Worm (Caenorhabditis elegans): Measurements from ENCODE around the gene srz-24.

DNA sequence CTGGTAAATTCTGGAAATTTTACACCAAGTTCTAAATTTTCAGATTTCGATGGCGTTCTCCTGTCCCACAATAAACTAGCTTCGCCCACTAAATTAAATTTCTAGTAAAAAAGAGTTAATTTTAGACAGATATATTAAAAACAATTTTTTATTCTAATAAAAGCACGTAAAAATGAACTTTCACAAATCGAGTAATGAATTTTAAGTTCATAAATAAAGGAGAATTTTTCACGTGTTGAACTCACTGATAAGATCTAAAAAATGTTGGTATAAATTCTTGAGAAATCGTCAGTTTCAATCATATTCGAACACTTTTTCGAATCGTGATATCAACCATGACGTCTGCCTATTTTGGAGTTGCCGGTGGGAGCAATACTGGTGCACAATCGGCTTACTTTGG is 14.9 kb upstream of the srz-24 start, which contains the start of gene ssq-2:
- TF ChIP-seq unc-62 (GFP tag; optimal IDR thresholded peaks at IDR 0.05) (no peak), elt-1 (tag; optimal IDR thresholded peaks at IDR 0.05) (no peak), eor-1 (tag; optimal IDR thresholded peaks at IDR 0.05) (no peak), ceh-9 (tag; optimal IDR thresholded peaks at IDR 0.05) (no peak), daf-12 (tag; optimal IDR thresholded peaks at IDR 0.05) (no peak), skn-1 (tag; optimal IDR thresholded peaks at IDR 0.05) (no peak), mdl-1 (tag; optimal IDR thresholded peaks at IDR 0.05) (no peak), zag-1 (tag; optimal IDR thresholded peaks at IDR 0.05) (no peak), tbx-2 (tag; optimal IDR thresholded peaks at IDR 0.05) (no peak), nhr-28 (tag; optimal IDR thresholded peaks at IDR 0.05) (no peak), snpc-4 (tag; optimal IDR thresholded peaks at IDR 0.05) (no peak), nhr-23 (tag; optimal IDR thresholded peaks at IDR 0.05) (no peak), unc-39 (tag; optimal IDR thresholded peaks at IDR 0.05) (no peak), fkh-10 (GFP tag; optimal IDR thresholded peaks at IDR 0.05) (no peak)
